Fruit fly (Drosophila melanogaster): ENCODE data around the gene CG42371.

- TF ChIP-seq fd64A (GFP tag; optimal IDR thresholded peaks at IDR 0.05), result no peak
- TF ChIP-seq Sox100B (GFP tag; optimal IDR thresholded peaks at IDR 0.05), result no peak
- TF ChIP-seq CG3995 (GFP tag; optimal IDR thresholded peaks at IDR 0.05), result no peak
- TF ChIP-seq CG10267 (tag; optimal IDR thresholded peaks at IDR 0.05), result no peak
- no peak for TF ChIP-seq Hmr (GFP tag; optimal IDR thresholded peaks at IDR 0.05)
- no peak for TF ChIP-seq ham (GFP tag; IDR thresholded peaks at IDR 0.05)
- TF ChIP-seq NC2α (GFP tag; optimal IDR thresholded peaks at IDR 0.05), result no peak
- TF ChIP-seq Sry-δ (GFP tag; optimal IDR thresholded peaks at IDR 0.05), result no peak
- no peak for TF ChIP-seq CG10654 (GFP tag; optimal IDR thresholded peaks at IDR 0.05)
- TF ChIP-seq kni (GFP tag; optimal IDR thresholded peaks at IDR 0.05), result peak; percentile 55
- TF ChIP-seq Ravus (GFP tag; IDR thresholded peaks at IDR 0.05), result no peak
- TF ChIP-seq Sox102F (GFP tag; optimal IDR thresholded peaks at IDR 0.05), result no peak
- no peak for TF ChIP-seq Abd-B (GFP tag; optimal IDR thresholded peaks at IDR 0.05)
Observed at dm6 chr2L:2181971-2182643, 34.9 kb downstream of the CG42371 start.

Data from whole organism, embryonic.